Fruit fly (Drosophila melanogaster): Measurements from ENCODE around the gene scaf6.

- TF ChIP-seq Rel (GFP tag; optimal IDR thresholded peaks at IDR 0.05) (no peak), Rel (tag; optimal IDR thresholded peaks at IDR 0.05) (peak; percentile 17), brk (GFP tag; optimal IDR thresholded peaks at IDR 0.05) (peak; percentile 20), psq (GFP tag; optimal IDR thresholded peaks at IDR 0.05) (peak; percentile 13), lola (GFP tag; optimal IDR thresholded peaks at IDR 0.05) (no peak), fru (GFP tag; optimal IDR thresholded peaks at IDR 0.05) (no peak), tai (GFP tag; optimal IDR thresholded peaks at IDR 0.05) (no peak), Myc (optimal IDR thresholded peaks at IDR 0.05) (no peak), OdsH (GFP tag; optimal IDR thresholded peaks at IDR 0.05) (no peak)
Measured at dm6 chr3L:17010492-17011303, 31.7 kb downstream of the scaf6 start.

Measured in whole organism, wandering third instar larva.